ENCODE assay signal across 1 fruit fly cellular context in genomic region chr3L:20140589-20141207, dm6.
A peak's percentile ranks its signal among the peaks of the same experiment; 100 is the strongest.
TF ChIP-seq lines count a peak whose summit lies in the region.

Gene CG7328, minus strand, starts transcription at chr3L:20140607.

TF ChIP-seq in whole organism, embryonic, 481 proteins besides CTCF, POLR2A, EP300 and RAD21 (continued from another document):
- TF ChIP-seq CkIIα-i1 (GFP tag; IDR thresholded peaks at IDR 0.05; lab: Robert Waterston, UW) (no peak), H2.0 (GFP tag; IDR thresholded peaks at IDR 0.05; lab: Robert Waterston, UW) (peak; percentile 45; the same call in 1 of the 2 replicates), Ets65A (GFP tag; lab: Kevin White, UChicago) (peak; percentile 80), Fer1 (GFP tag; optimal IDR thresholded peaks at IDR 0.05; lab: Kevin White, UChicago) (no peak), wor (GFP tag; IDR thresholded peaks at IDR 0.05; lab: Robert Waterston, UW) (no peak), CG15479 (GFP tag; optimal IDR thresholded peaks at IDR 0.05; lab: Kevin White, UChicago) (no peak), CG14441 (GFP tag; IDR thresholded peaks at IDR 0.05; lab: Robert Waterston, UW) (peak; percentile 14; the same call in 1 of the 2 replicates), GATAe (GFP tag; conservative IDR thresholded peaks at IDR 0.05; lab: Robert Waterston, UW) (no peak), Dad (GFP tag; optimal IDR thresholded peaks at IDR 0.05; lab: Kevin White, UChicago) (peak; percentile 14), CG13296 (GFP tag; optimal IDR thresholded peaks at IDR 0.05; lab: Kevin White, UChicago) (no peak), CG12299 (tag; optimal IDR thresholded peaks at IDR 0.05; lab: Kevin White, UChicago) (peak; percentile 6), CG1647 (GFP tag; optimal IDR thresholded peaks at IDR 0.05; lab: Kevin White, UChicago) (no peak), caup (GFP tag; optimal IDR thresholded peaks at IDR 0.05; lab: Kevin White, UChicago; ENCODE audit: severe bottlenecking) (peak; percentile 27), CG13424 (tag; optimal IDR thresholded peaks at IDR 0.05; lab: Kevin White, UChicago) (peak; percentile 76), tna (GFP tag; IDR thresholded peaks at IDR 0.05; lab: Robert Waterston, UW; ENCODE audit: partially characterized antibody) (no peak), chif (GFP tag; optimal IDR thresholded peaks at IDR 0.05; lab: Kevin White, UChicago) (peak in 1 of 2 experiments; percentile 45), tx (GFP tag; optimal IDR thresholded peaks at IDR 0.05; lab: Kevin White, UChicago) (peak; percentile 47), CG12659 (GFP tag; optimal IDR thresholded peaks at IDR 0.05; lab: Kevin White, UChicago) (no peak), CG5180 (GFP tag; optimal IDR thresholded peaks at IDR 0.05; lab: Kevin White, UChicago) (no peak), CG16815 (GFP tag; optimal IDR thresholded peaks at IDR 0.05; lab: Kevin White, UChicago) (peak; percentile 34), dati (GFP tag; IDR thresholded peaks at IDR 0.05; lab: Robert Waterston, UW) (no peak), mirr (GFP tag; optimal IDR thresholded peaks at IDR 0.05; lab: Kevin White, UChicago) (peak; percentile 22), gsb-n (tag; optimal IDR thresholded peaks at IDR 0.05; lab: Kevin White, UChicago) (no peak), Bgb (GFP tag; IDR thresholded peaks at IDR 0.05; lab: Robert Waterston, UW; ENCODE audit: partially characterized antibody) (no peak), tap (tag; optimal IDR thresholded peaks at IDR 0.05; lab: Kevin White, UChicago) (no peak), Max (GFP tag; optimal IDR thresholded peaks at IDR 0.05; lab: Kevin White, UChicago) (no peak), fru (optimal IDR thresholded peaks at IDR 0.05; lab: Kevin White, UChicago) (no peak), Fer2 (tag; optimal IDR thresholded peaks at IDR 0.05; lab: Kevin White, UChicago) (peak; percentile 29), HHEX (GFP tag; optimal IDR thresholded peaks at IDR 0.05; lab: Kevin White, UChicago) (no peak), CG8944 (GFP tag; optimal IDR thresholded peaks at IDR 0.05; lab: Kevin White, UChicago) (peak; percentile 16), CG7786 (GFP tag; optimal IDR thresholded peaks at IDR 0.05; lab: Kevin White, UChicago) (peak; percentile 47), gcm (GFP tag; optimal IDR thresholded peaks at IDR 0.05; lab: Kevin White, UChicago) (no peak), p53 (GFP tag; optimal IDR thresholded peaks at IDR 0.05; lab: Kevin White, UChicago) (no peak), hkb (optimal IDR thresholded peaks at IDR 0.05; lab: Kevin White, UChicago) (no peak), hkb (GFP tag; IDR thresholded peaks at IDR 0.05; lab: Robert Waterston, UW) (no peak; the same call in 1 of the 2 replicates), Spps (tag; optimal IDR thresholded peaks at IDR 0.05; lab: Kevin White, UChicago) (no peak), dmrt99B (tag; optimal IDR thresholded peaks at IDR 0.05; lab: Kevin White, UChicago) (no peak), Gsc (GFP tag; IDR thresholded peaks at IDR 0.05; lab: Robert Waterston, UW) (no peak), exex (tag; optimal IDR thresholded peaks at IDR 0.05; lab: Kevin White, UChicago) (peak; percentile 54), CG6854 (GFP tag; optimal IDR thresholded peaks at IDR 0.05; lab: Kevin White, UChicago) (peak; percentile 19), CG1832 (GFP tag; optimal IDR thresholded peaks at IDR 0.05; lab: Kevin White, UChicago) (no peak), CG4424 (GFP tag; optimal IDR thresholded peaks at IDR 0.05; lab: Kevin White, UChicago) (no peak), onecut (GFP tag; IDR thresholded peaks at IDR 0.05; lab: Robert Waterston, UW) (peak; percentile 18; the same call in 1 of the 2 replicates), CG6683 (GFP tag; optimal IDR thresholded peaks at IDR 0.05; lab: Kevin White, UChicago) (no peak), CG17359 (tag; optimal IDR thresholded peaks at IDR 0.05; lab: Kevin White, UChicago) (no peak), eve (GFP tag; optimal IDR thresholded peaks at IDR 0.05; lab: Kevin White, UChicago) (no peak), Bdp1 (GFP tag; optimal IDR thresholded peaks at IDR 0.05; lab: Kevin White, UChicago) (no peak), cas (GFP tag; IDR thresholded peaks at IDR 0.05; lab: Robert Waterston, UW) (no peak), corto (GFP tag; optimal IDR thresholded peaks at IDR 0.05; lab: Kevin White, UChicago) (no peak), CG8388 (GFP tag; optimal IDR thresholded peaks at IDR 0.05; lab: Kevin White, UChicago) (no peak), CG1233 (GFP tag; optimal IDR thresholded peaks at IDR 0.05; lab: Kevin White, UChicago) (no peak), ranshi (GFP tag; IDR thresholded peaks at IDR 0.05; lab: Robert Waterston, UW) (peak; percentile 12; the same call in 1 of the 2 replicates), Myb (GFP tag; optimal IDR thresholded peaks at IDR 0.05; lab: Kevin White, UChicago) (no peak), gt (GFP tag; IDR thresholded peaks at IDR 0.05; lab: Robert Waterston, UW) (no peak), phol (tag; optimal IDR thresholded peaks at IDR 0.05; lab: Kevin White, UChicago) (no peak), CG14965 (GFP tag; optimal IDR thresholded peaks at IDR 0.05; lab: Kevin White, UChicago; ENCODE audit: borderline replicate concordance) (no peak), bcd (GFP tag; optimal IDR thresholded peaks at IDR 0.05; lab: Kevin White, UChicago) (peak; percentile 55), Vsx1 (GFP tag; optimal IDR thresholded peaks at IDR 0.05; lab: Kevin White, UChicago) (no peak), CG11695 (GFP tag; IDR thresholded peaks at IDR 0.05; lab: Robert Waterston, UW) (peak; percentile 66; the same call in 2 of the 3 replicates), Nf-YA (GFP tag; IDR thresholded peaks at IDR 0.05; lab: Robert Waterston, UW) (no peak), CG3065 (GFP tag; optimal IDR thresholded peaks at IDR 0.05; lab: Kevin White, UChicago) (no peak), CG14710 (tag; optimal IDR thresholded peaks at IDR 0.05; lab: Kevin White, UChicago) (no peak), CG8924 (tag; optimal IDR thresholded peaks at IDR 0.05; lab: Kevin White, UChicago) (no peak), Fer3 (tag; optimal IDR thresholded peaks at IDR 0.05; lab: Kevin White, UChicago) (no peak), CG12942 (GFP tag; optimal IDR thresholded peaks at IDR 0.05; lab: Kevin White, UChicago) (no peak), maf-S (GFP tag; optimal IDR thresholded peaks at IDR 0.05; lab: Kevin White, UChicago) (peak; percentile 18), Drgx (GFP tag; IDR thresholded peaks at IDR 0.05; lab: Robert Waterston, UW) (no peak), so (GFP tag; IDR thresholded peaks at IDR 0.05; lab: Robert Waterston, UW) (0 out of 3 replicates have a peak, but pooled peaks have one; percentile 56), CoRest (tag; optimal IDR thresholded peaks at IDR 0.05; lab: Kevin White, UChicago) (peak; percentile 78), cato (GFP tag; optimal IDR thresholded peaks at IDR 0.05; lab: Kevin White, UChicago; ENCODE audit: borderline replicate concordance) (peak; percentile 5), ham (GFP tag; IDR thresholded peaks at IDR 0.05; lab: Robert Waterston, UW) (no peak), insv (GFP tag; optimal IDR thresholded peaks at IDR 0.05; lab: Kevin White, UChicago) (peak in 1 of 2 experiments; percentile 5), Oaz (GFP tag; IDR thresholded peaks at IDR 0.05; lab: Robert Waterston, UW) (no peak), CG4854 (GFP tag; optimal IDR thresholded peaks at IDR 0.05; lab: Kevin White, UChicago) (no peak), CG32772 (GFP tag; IDR thresholded peaks at IDR 0.05; lab: Robert Waterston, UW) (0 out of 2 replicates have a peak, but pooled peaks have one; percentile 31), CG9215 (GFP tag; IDR thresholded peaks at IDR 0.05; lab: Robert Waterston, UW) (peak; percentile 53), BEAF-32 (GFP tag; optimal IDR thresholded peaks at IDR 0.05; lab: Kevin White, UChicago) (no peak), CG17186 (GFP tag; optimal IDR thresholded peaks at IDR 0.05; lab: Kevin White, UChicago) (no peak), CG17361 (GFP tag; IDR thresholded peaks at IDR 0.05; lab: Robert Waterston, UW) (no peak), Usf (GFP tag; optimal IDR thresholded peaks at IDR 0.05; lab: Kevin White, UChicago) (peak; percentile 23), pan (optimal IDR thresholded peaks at IDR 0.05; lab: Kevin White, UChicago) (no peak), pan (GFP tag; optimal IDR thresholded peaks at IDR 0.05 in 1 of 2, IDR thresholded peaks at IDR 0.05 in 1 of 2) (peak in 1 of 2 experiments; percentile 59), CG12391 (tag; optimal IDR thresholded peaks at IDR 0.05; lab: Kevin White, UChicago) (no peak), HLH4C (GFP tag; IDR thresholded peaks at IDR 0.05; lab: Robert Waterston, UW; ENCODE audit: partially characterized antibody) (no peak), esg (GFP tag; conservative IDR thresholded peaks at IDR 0.05; lab: Robert Waterston, UW) (peak; percentile 55; the same call in 1 of the 2 replicates), twi (tag; optimal IDR thresholded peaks at IDR 0.05; lab: Kevin White, UChicago) (no peak), CG30403 (GFP tag; optimal IDR thresholded peaks at IDR 0.05; lab: Kevin White, UChicago) (no peak), mam (GFP tag; optimal IDR thresholded peaks at IDR 0.05; lab: Kevin White, UChicago) (peak; percentile 50), Med (GFP tag; lab: Kevin White, UChicago) (peak; percentile 88), Abd-B (GFP tag; optimal IDR thresholded peaks at IDR 0.05; lab: Kevin White, UChicago) (peak; percentile 40), org-1 (GFP tag; optimal IDR thresholded peaks at IDR 0.05; lab: Kevin White, UChicago) (peak; percentile 3), CG4730 (GFP tag; IDR thresholded peaks at IDR 0.05; lab: Robert Waterston, UW) (no peak), CG4328 (GFP tag; optimal IDR thresholded peaks at IDR 0.05; lab: Kevin White, UChicago) (peak; percentile 23), Bteb2 (GFP tag; optimal IDR thresholded peaks at IDR 0.05; lab: Kevin White, UChicago) (no peak), CG5245 (GFP tag; optimal IDR thresholded peaks at IDR 0.05; lab: Kevin White, UChicago) (no peak), MBD-R2 (GFP tag; IDR thresholded peaks at IDR 0.05; lab: Robert Waterston, UW) (peak; percentile 21; the same call in 1 of the 2 replicates), CG32532 (GFP tag; IDR thresholded peaks at IDR 0.05; lab: Robert Waterston, UW) (peak; percentile 39; the same call in 1 of the 2 replicates), hbn (GFP tag; IDR thresholded peaks at IDR 0.05; lab: Robert Waterston, UW; ENCODE audit: partially characterized antibody) (no peak), CG4282 (GFP tag; optimal IDR thresholded peaks at IDR 0.05; lab: Kevin White, UChicago) (no peak), dpn (GFP tag; optimal IDR thresholded peaks at IDR 0.05; lab: Kevin White, UChicago) (peak; percentile 23 to 43), odd (GFP tag; optimal IDR thresholded peaks at IDR 0.05; lab: Kevin White, UChicago) (peak; percentile 33), nerfin-2 (GFP tag; IDR thresholded peaks at IDR 0.05; lab: Robert Waterston, UW; ENCODE audit: partially characterized antibody) (no peak), CG9609 (GFP tag; optimal IDR thresholded peaks at IDR 0.05; lab: Kevin White, UChicago) (no peak), CG3726 (GFP tag; IDR thresholded peaks at IDR 0.05; lab: Robert Waterston, UW) (no peak), CG17385 (GFP tag; optimal IDR thresholded peaks at IDR 0.05; lab: Kevin White, UChicago) (no peak), CG1602 (GFP tag; optimal IDR thresholded peaks at IDR 0.05; lab: Kevin White, UChicago) (peak; percentile 33), Ptx1 (GFP tag; IDR thresholded peaks at IDR 0.05; lab: Robert Waterston, UW) (peak; percentile 59; the same call in 1 of the 2 replicates), sens-2 (GFP tag; IDR thresholded peaks at IDR 0.05; lab: Robert Waterston, UW) (no peak), Doc3 (GFP tag; IDR thresholded peaks at IDR 0.05; lab: Robert Waterston, UW; ENCODE audit: partially characterized antibody) (no peak), slp2 (GFP tag; optimal IDR thresholded peaks at IDR 0.05; lab: Kevin White, UChicago) (no peak), pho (GFP tag; optimal IDR thresholded peaks at IDR 0.05; lab: Kevin White, UChicago) (peak; percentile 52), E2f2 (GFP tag; IDR thresholded peaks at IDR 0.05; lab: Robert Waterston, UW) (no peak; the same call in 1 of the 2 replicates), CG11723 (GFP tag; optimal IDR thresholded peaks at IDR 0.05; lab: Kevin White, UChicago) (no peak), ro (GFP tag; IDR thresholded peaks at IDR 0.05; lab: Robert Waterston, UW) (no peak), CG17568 (GFP tag; optimal IDR thresholded peaks at IDR 0.05; lab: Kevin White, UChicago) (no peak), Atf6 (GFP tag; IDR thresholded peaks at IDR 0.05; lab: Robert Waterston, UW) (peak; percentile 77), jing (GFP tag; optimal IDR thresholded peaks at IDR 0.05; lab: Kevin White, UChicago) (no peak), CG12071 (GFP tag; optimal IDR thresholded peaks at IDR 0.05; lab: Kevin White, UChicago) (no peak)
